Comparison of ENCODE assay signal across 1 fruit fly cellular context in the genomic region with DNA sequence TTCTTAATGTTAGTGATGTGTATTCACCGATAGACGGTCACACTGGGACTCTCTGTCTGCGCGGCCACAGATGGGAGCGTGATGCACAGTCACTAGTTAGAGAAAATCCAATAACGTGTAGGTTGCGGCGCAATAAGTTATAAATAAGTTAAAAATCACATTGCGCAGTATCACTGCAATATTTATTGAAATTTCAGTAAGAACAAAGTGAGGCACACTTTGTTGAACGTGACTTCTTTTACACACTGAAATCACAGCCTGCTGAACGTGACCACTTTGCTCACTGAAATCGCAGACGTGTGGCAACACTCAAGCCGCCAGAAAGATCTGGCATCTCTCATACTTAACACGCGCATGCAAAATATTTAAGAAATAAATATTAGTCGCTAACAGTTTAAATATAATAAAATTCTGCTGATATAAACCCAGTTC.
TF ChIP-seq lines count a peak whose summit lies in the region.

CG11247 (minus strand) TSS at position 191 of the 432 bp plus-strand sequence.
Polr2H (plus strand) TSS at position 317 of the 432 bp plus-strand sequence.

TF ChIP-seq in whole organism, embryonic, 481 proteins besides CTCF, POLR2A, EP300 and RAD21 (continued from another document and continues in another):
- peak; percentile 91 for TF ChIP-seq gro (GFP tag; optimal IDR thresholded peaks at IDR 0.05; lab: Kevin White, UChicago)
- peak; percentile 70; the same call in 1 of the 2 replicates for TF ChIP-seq Lim3 (GFP tag; IDR thresholded peaks at IDR 0.05; lab: Robert Waterston, UW)
- peak; percentile 67 for TF ChIP-seq Adf1 (GFP tag; IDR thresholded peaks at IDR 0.05; lab: Robert Waterston, UW)
- TF ChIP-seq hth (optimal IDR thresholded peaks at IDR 0.05; lab: Kevin White, UChicago) = no peak
- peak; percentile 73 for TF ChIP-seq CG10543 (GFP tag; optimal IDR thresholded peaks at IDR 0.05; lab: Kevin White, UChicago)
- peak; percentile 71 for TF ChIP-seq CG31388 (GFP tag; optimal IDR thresholded peaks at IDR 0.05; lab: Kevin White, UChicago)
- peak; percentile 66 for TF ChIP-seq CG7556 (GFP tag; optimal IDR thresholded peaks at IDR 0.05; lab: Kevin White, UChicago)
- TF ChIP-seq nerfin-2 (GFP tag; IDR thresholded peaks at IDR 0.05; lab: Robert Waterston, UW; ENCODE audit: partially characterized antibody) = peak; percentile 60
- TF ChIP-seq Dll (GFP tag; IDR thresholded peaks at IDR 0.05; lab: Robert Waterston, UW; ENCODE audit: partially characterized antibody) = peak; percentile 87
- TF ChIP-seq Neu2 (GFP tag; optimal IDR thresholded peaks at IDR 0.05; lab: Kevin White, UChicago; ENCODE audit: borderline replicate concordance) = peak; percentile 81
- peak; percentile 59 for TF ChIP-seq E2f2 (GFP tag; IDR thresholded peaks at IDR 0.05; lab: Robert Waterston, UW)
- peak; percentile 59 for TF ChIP-seq CG2129 (GFP tag; IDR thresholded peaks at IDR 0.05; lab: Robert Waterston, UW; ENCODE audit: partially characterized antibody)
- peak; percentile 87 for TF ChIP-seq ab (GFP tag; optimal IDR thresholded peaks at IDR 0.05; lab: Kevin White, UChicago)
- peak; percentile 85 for TF ChIP-seq CG18476 (GFP tag; optimal IDR thresholded peaks at IDR 0.05; lab: Kevin White, UChicago)
- peak; percentile 92 for TF ChIP-seq tgo (GFP tag; IDR thresholded peaks at IDR 0.05; lab: Robert Waterston, UW)
- peak; percentile 30 for TF ChIP-seq salm (tag; optimal IDR thresholded peaks at IDR 0.05; lab: Kevin White, UChicago)
- peak; percentile 94 for TF ChIP-seq CG11456 (GFP tag; IDR thresholded peaks at IDR 0.05; lab: Robert Waterston, UW)
- TF ChIP-seq Ravus (GFP tag; IDR thresholded peaks at IDR 0.05; lab: Robert Waterston, UW) = peak; percentile 72
- TF ChIP-seq Trl (optimal IDR thresholded peaks at IDR 0.05; lab: Kevin White, UChicago) = no peak
- TF ChIP-seq Trl (GFP tag; optimal IDR thresholded peaks at IDR 0.05; lab: Kevin White, UChicago) = peak; percentile 95
- peak; percentile 90 for TF ChIP-seq CG30431 (GFP tag; optimal IDR thresholded peaks at IDR 0.05; lab: Kevin White, UChicago)
- TF ChIP-seq Stat92E (GFP tag; optimal IDR thresholded peaks at IDR 0.05; lab: Kevin White, UChicago) = no peak
- TF ChIP-seq crc (GFP tag; optimal IDR thresholded peaks at IDR 0.05; lab: Kevin White, UChicago) = peak; percentile 84
- peak; percentile 41 for TF ChIP-seq gcm (GFP tag; optimal IDR thresholded peaks at IDR 0.05; lab: Kevin White, UChicago)
- TF ChIP-seq chinmo (GFP tag; IDR thresholded peaks at IDR 0.05; lab: Robert Waterston, UW; ENCODE audit: partially characterized antibody) = no peak
- peak; percentile 79 for TF ChIP-seq Taf1 (GFP tag; IDR thresholded peaks at IDR 0.05; lab: Robert Waterston, UW)
- peak; percentile 86 for TF ChIP-seq vfl (GFP tag; optimal IDR thresholded peaks at IDR 0.05; lab: Kevin White, UChicago)
- TF ChIP-seq Dfd (GFP tag; optimal IDR thresholded peaks at IDR 0.05; lab: Kevin White, UChicago) = no peak
- TF ChIP-seq scrt (GFP tag; optimal IDR thresholded peaks at IDR 0.05; lab: Kevin White, UChicago) = peak; percentile 48
- TF ChIP-seq CG9727 (GFP tag; optimal IDR thresholded peaks at IDR 0.05; lab: Kevin White, UChicago) = peak; percentile 83
- peak; percentile 81 for TF ChIP-seq pzg (GFP tag; optimal IDR thresholded peaks at IDR 0.05; lab: Kevin White, UChicago)
- peak; percentile 86 for TF ChIP-seq B-H1 (GFP tag; IDR thresholded peaks at IDR 0.05; lab: Robert Waterston, UW)
- no peak for TF ChIP-seq D (optimal IDR thresholded peaks at IDR 0.05; lab: Kevin White, UChicago)
- peak; percentile 77 for TF ChIP-seq D (GFP tag; optimal IDR thresholded peaks at IDR 0.05; lab: Kevin White, UChicago)
- peak; percentile 97 for TF ChIP-seq Abd-B (GFP tag; optimal IDR thresholded peaks at IDR 0.05; lab: Kevin White, UChicago)
- no peak for TF ChIP-seq Hr39 (optimal IDR thresholded peaks at IDR 0.05; lab: Kevin White, UChicago)
- peak; percentile 92 for TF ChIP-seq az2 (GFP tag; optimal IDR thresholded peaks at IDR 0.05; lab: Kevin White, UChicago)
- no peak for TF ChIP-seq CG6854 (GFP tag; optimal IDR thresholded peaks at IDR 0.05; lab: Kevin White, UChicago)
- TF ChIP-seq dan (GFP tag; IDR thresholded peaks at IDR 0.05; lab: Robert Waterston, UW) = peak; percentile 91
- TF ChIP-seq CG9437 (GFP tag; optimal IDR thresholded peaks at IDR 0.05; lab: Kevin White, UChicago) = peak; percentile 19
- peak; percentile 83 for TF ChIP-seq Hmr (GFP tag; optimal IDR thresholded peaks at IDR 0.05; lab: Kevin White, UChicago)
- TF ChIP-seq nerfin-1 (tag; optimal IDR thresholded peaks at IDR 0.05; lab: Kevin White, UChicago) = peak; percentile 78
- peak in 1 of 2 experiments; percentile 85 for TF ChIP-seq bsh (GFP tag; optimal IDR thresholded peaks at IDR 0.05; lab: Kevin White, UChicago)
- peak; percentile 89 for TF ChIP-seq CG1792 (GFP tag; optimal IDR thresholded peaks at IDR 0.05; lab: Kevin White, UChicago)
- peak; percentile 70 for TF ChIP-seq sim (GFP tag; IDR thresholded peaks at IDR 0.05; lab: Robert Waterston, UW)
- peak; percentile 85 for TF ChIP-seq CG4282 (GFP tag; optimal IDR thresholded peaks at IDR 0.05; lab: Kevin White, UChicago)
- TF ChIP-seq Gug (GFP tag; IDR thresholded peaks at IDR 0.05; lab: Robert Waterston, UW) = peak; percentile 96
- TF ChIP-seq CG11723 (GFP tag; optimal IDR thresholded peaks at IDR 0.05; lab: Kevin White, UChicago) = peak; percentile 83
- TF ChIP-seq CG18262 (tag; optimal IDR thresholded peaks at IDR 0.05; lab: Kevin White, UChicago) = peak; percentile 81
- TF ChIP-seq CG15696 (tag; optimal IDR thresholded peaks at IDR 0.05; lab: Kevin White, UChicago) = peak; percentile 88
- TF ChIP-seq TFAM (GFP tag; optimal IDR thresholded peaks at IDR 0.05; lab: Kevin White, UChicago) = peak; percentile 32
- TF ChIP-seq cad (GFP tag; optimal IDR thresholded peaks at IDR 0.05; lab: Kevin White, UChicago) = no peak
- TF ChIP-seq grn (GFP tag; optimal IDR thresholded peaks at IDR 0.05; lab: Kevin White, UChicago) = peak; percentile 30
- peak; percentile 92 for TF ChIP-seq CG32772 (GFP tag; IDR thresholded peaks at IDR 0.05; lab: Robert Waterston, UW)
- peak; percentile 89 for TF ChIP-seq CG13424 (tag; optimal IDR thresholded peaks at IDR 0.05; lab: Kevin White, UChicago)
- TF ChIP-seq emc (GFP tag; optimal IDR thresholded peaks at IDR 0.05; lab: Kevin White, UChicago) = peak; percentile 87
- TF ChIP-seq CG9932 (GFP tag; IDR thresholded peaks at IDR 0.05; lab: Robert Waterston, UW) = peak; percentile 97
- peak; percentile 80 for TF ChIP-seq stc (GFP tag; IDR thresholded peaks at IDR 0.05; lab: Robert Waterston, UW)
- TF ChIP-seq CG1603 (tag; optimal IDR thresholded peaks at IDR 0.05; lab: Kevin White, UChicago) = peak; percentile 96
- peak; percentile 89 for TF ChIP-seq dmrt11E (tag; optimal IDR thresholded peaks at IDR 0.05; lab: Kevin White, UChicago)
- peak; percentile 96 for TF ChIP-seq jumu (GFP tag; optimal IDR thresholded peaks at IDR 0.05; lab: Kevin White, UChicago)
- TF ChIP-seq yki (optimal IDR thresholded peaks at IDR 0.05; lab: Kevin White, UChicago) = peak; percentile 66
- TF ChIP-seq fd3F (GFP tag; optimal IDR thresholded peaks at IDR 0.05; lab: Kevin White, UChicago) = peak; percentile 79
- TF ChIP-seq onecut (GFP tag; IDR thresholded peaks at IDR 0.05; lab: Robert Waterston, UW) = peak; percentile 61
- peak; percentile 95 for TF ChIP-seq CG3847 (GFP tag; IDR thresholded peaks at IDR 0.05; lab: Robert Waterston, UW)
- peak; percentile 94 for TF ChIP-seq CG9876 (GFP tag; optimal IDR thresholded peaks at IDR 0.05; lab: Kevin White, UChicago)
- TF ChIP-seq seq (GFP tag; IDR thresholded peaks at IDR 0.05; lab: Robert Waterston, UW) = peak; percentile 85
- peak; percentile 86 for TF ChIP-seq CG10209 (GFP tag; optimal IDR thresholded peaks at IDR 0.05; lab: Kevin White, UChicago)
- TF ChIP-seq CG17385 (GFP tag; optimal IDR thresholded peaks at IDR 0.05; lab: Kevin White, UChicago) = peak; percentile 49
- peak; percentile 89 for TF ChIP-seq danr (GFP tag; IDR thresholded peaks at IDR 0.05; lab: Robert Waterston, UW)
- TF ChIP-seq Hr78 (GFP tag; optimal IDR thresholded peaks at IDR 0.05; lab: Kevin White, UChicago) = no peak
- TF ChIP-seq crol (GFP tag; IDR thresholded peaks at IDR 0.05; lab: Robert Waterston, UW) = peak; percentile 40; the same call in 1 of the 2 replicates
- TF ChIP-seq en (GFP tag; optimal IDR thresholded peaks at IDR 0.05; lab: Kevin White, UChicago) = peak; percentile 80
- TF ChIP-seq disco-r (GFP tag; optimal IDR thresholded peaks at IDR 0.05; lab: Kevin White, UChicago) = peak; percentile 72
- TF ChIP-seq gce (GFP tag; IDR thresholded peaks at IDR 0.05; lab: Robert Waterston, UW) = no peak; the same call in 2 of the 3 replicates
- peak; percentile 76 for TF ChIP-seq CG18599 (GFP tag; optimal IDR thresholded peaks at IDR 0.05; lab: Kevin White, UChicago)
- peak; percentile 73 for TF ChIP-seq unc-4 (GFP tag; IDR thresholded peaks at IDR 0.05; lab: Robert Waterston, UW; ENCODE audit: partially characterized antibody)
- TF ChIP-seq HLH3B (GFP tag; IDR thresholded peaks at IDR 0.05; lab: Robert Waterston, UW) = peak; percentile 86
- no peak for TF ChIP-seq CG13894 (tag; optimal IDR thresholded peaks at IDR 0.05; lab: Kevin White, UChicago)
- TF ChIP-seq Nf-YC (tag; optimal IDR thresholded peaks at IDR 0.05; lab: Kevin White, UChicago) = peak; percentile 70
- TF ChIP-seq lov (optimal IDR thresholded peaks at IDR 0.05; lab: Kevin White, UChicago) = no peak
- peak; percentile 81; the same call in 2 of the 3 replicates for TF ChIP-seq lov (GFP tag; IDR thresholded peaks at IDR 0.05; lab: Robert Waterston, UW)
- peak; percentile 97 for TF ChIP-seq CG30403 (GFP tag; optimal IDR thresholded peaks at IDR 0.05; lab: Kevin White, UChicago)
- peak in 1 of 2 experiments; percentile 47 for TF ChIP-seq insv (GFP tag; optimal IDR thresholded peaks at IDR 0.05; lab: Kevin White, UChicago)
- TF ChIP-seq CG10366 (GFP tag; IDR thresholded peaks at IDR 0.05; lab: Robert Waterston, UW) = peak; percentile 93
- peak; percentile 89 for TF ChIP-seq Usf (GFP tag; optimal IDR thresholded peaks at IDR 0.05; lab: Kevin White, UChicago)
- peak; percentile 10; the same call in 1 of the 2 replicates for TF ChIP-seq tna (GFP tag; IDR thresholded peaks at IDR 0.05; lab: Robert Waterston, UW; ENCODE audit: partially characterized antibody)
- peak; percentile 95 for TF ChIP-seq ken (GFP tag; IDR thresholded peaks at IDR 0.05; lab: Robert Waterston, UW)
- peak; percentile 63 for TF ChIP-seq CG16779 (GFP tag; IDR thresholded peaks at IDR 0.05; lab: Robert Waterston, UW)
- TF ChIP-seq Dip2 (GFP tag; IDR thresholded peaks at IDR 0.05; lab: Robert Waterston, UW) = peak; percentile 41; the same call in 1 of the 2 replicates
- no peak for TF ChIP-seq h (optimal IDR thresholded peaks at IDR 0.05; lab: Kevin White, UChicago)
- peak; percentile 79 for TF ChIP-seq ERR (GFP tag; optimal IDR thresholded peaks at IDR 0.05; lab: Kevin White, UChicago)
- TF ChIP-seq Dek (tag; optimal IDR thresholded peaks at IDR 0.05; lab: Kevin White, UChicago) = peak; percentile 77
- no peak for TF ChIP-seq prd (optimal IDR thresholded peaks at IDR 0.05; lab: Kevin White, UChicago)
- peak; percentile 97 for TF ChIP-seq prd (GFP tag; IDR thresholded peaks at IDR 0.05; lab: Robert Waterston, UW)
- peak; percentile 93 for TF ChIP-seq BEAF-32 (GFP tag; optimal IDR thresholded peaks at IDR 0.05; lab: Kevin White, UChicago)
- TF ChIP-seq CG33557 (GFP tag; optimal IDR thresholded peaks at IDR 0.05; lab: Kevin White, UChicago) = peak; percentile 72
- peak; percentile 80 for TF ChIP-seq Bteb2 (GFP tag; optimal IDR thresholded peaks at IDR 0.05; lab: Kevin White, UChicago)
- TF ChIP-seq CG17829 (tag; optimal IDR thresholded peaks at IDR 0.05; lab: Kevin White, UChicago) = peak; percentile 89
- no peak for TF ChIP-seq Fer1 (GFP tag; optimal IDR thresholded peaks at IDR 0.05; lab: Kevin White, UChicago)
- peak; percentile 80 for TF ChIP-seq CG3163 (GFP tag; optimal IDR thresholded peaks at IDR 0.05; lab: Kevin White, UChicago)
- peak; percentile 63 for TF ChIP-seq CG43689 (GFP tag; IDR thresholded peaks at IDR 0.05; lab: Robert Waterston, UW)
- peak; percentile 58; the same call in 1 of the 3 replicates for TF ChIP-seq zen2 (GFP tag; IDR thresholded peaks at IDR 0.05; lab: Robert Waterston, UW; ENCODE audit: partially characterized antibody)
- peak; percentile 95 for TF ChIP-seq CG8944 (GFP tag; optimal IDR thresholded peaks at IDR 0.05; lab: Kevin White, UChicago)
- TF ChIP-seq CG7372 (GFP tag; IDR thresholded peaks at IDR 0.05; lab: Robert Waterston, UW) = peak; percentile 93
- TF ChIP-seq Ada2b (GFP tag; IDR thresholded peaks at IDR 0.05; lab: Robert Waterston, UW) = peak; percentile 88
- TF ChIP-seq mam (GFP tag; optimal IDR thresholded peaks at IDR 0.05; lab: Kevin White, UChicago) = peak; percentile 98
- peak; percentile 90 for TF ChIP-seq Atf-2 (GFP tag; optimal IDR thresholded peaks at IDR 0.05; lab: Kevin White, UChicago)
- peak; percentile 92 for TF ChIP-seq zfh1 (GFP tag; IDR thresholded peaks at IDR 0.05; lab: Robert Waterston, UW)
- TF ChIP-seq CG8281 (tag; optimal IDR thresholded peaks at IDR 0.05; lab: Kevin White, UChicago) = peak; percentile 44
- peak; percentile 55 for TF ChIP-seq Sox100B (GFP tag; optimal IDR thresholded peaks at IDR 0.05; lab: Kevin White, UChicago)
- TF ChIP-seq CG6791 (GFP tag; IDR thresholded peaks at IDR 0.05; lab: Robert Waterston, UW; ENCODE audit: partially characterized antibody) = peak; percentile 75
- TF ChIP-seq CG11560 (tag; IDR thresholded peaks at IDR 0.05; lab: Robert Waterston, UW) = peak; percentile 82
- TF ChIP-seq gsb (GFP tag; IDR thresholded peaks at IDR 0.05; lab: Robert Waterston, UW) = peak; percentile 71; the same call in 1 of the 2 replicates
- TF ChIP-seq CG5180 (GFP tag; optimal IDR thresholded peaks at IDR 0.05; lab: Kevin White, UChicago) = peak; percentile 12
- peak; percentile 93; the same call in 1 of the 2 replicates for TF ChIP-seq ranshi (GFP tag; IDR thresholded peaks at IDR 0.05; lab: Robert Waterston, UW)
- TF ChIP-seq Atf3 (GFP tag; optimal IDR thresholded peaks at IDR 0.05; lab: Kevin White, UChicago) = peak; percentile 90
- no peak for TF ChIP-seq CG1832 (GFP tag; optimal IDR thresholded peaks at IDR 0.05; lab: Kevin White, UChicago)
- peak; percentile 93 for TF ChIP-seq CG10654 (GFP tag; optimal IDR thresholded peaks at IDR 0.05; lab: Kevin White, UChicago)
- TF ChIP-seq phol (tag; optimal IDR thresholded peaks at IDR 0.05; lab: Kevin White, UChicago) = peak; percentile 94
- TF ChIP-seq sens-2 (GFP tag; IDR thresholded peaks at IDR 0.05; lab: Robert Waterston, UW) = peak; percentile 72; the same call in 1 of the 2 replicates
- TF ChIP-seq abd-A (tag; optimal IDR thresholded peaks at IDR 0.05; lab: Kevin White, UChicago) = no peak
- peak; percentile 90 for TF ChIP-seq CG16815 (GFP tag; optimal IDR thresholded peaks at IDR 0.05; lab: Kevin White, UChicago)
